Fruit fly (Drosophila melanogaster): Measurements from ENCODE around the gene Arts.

Arts gene

DNA sequence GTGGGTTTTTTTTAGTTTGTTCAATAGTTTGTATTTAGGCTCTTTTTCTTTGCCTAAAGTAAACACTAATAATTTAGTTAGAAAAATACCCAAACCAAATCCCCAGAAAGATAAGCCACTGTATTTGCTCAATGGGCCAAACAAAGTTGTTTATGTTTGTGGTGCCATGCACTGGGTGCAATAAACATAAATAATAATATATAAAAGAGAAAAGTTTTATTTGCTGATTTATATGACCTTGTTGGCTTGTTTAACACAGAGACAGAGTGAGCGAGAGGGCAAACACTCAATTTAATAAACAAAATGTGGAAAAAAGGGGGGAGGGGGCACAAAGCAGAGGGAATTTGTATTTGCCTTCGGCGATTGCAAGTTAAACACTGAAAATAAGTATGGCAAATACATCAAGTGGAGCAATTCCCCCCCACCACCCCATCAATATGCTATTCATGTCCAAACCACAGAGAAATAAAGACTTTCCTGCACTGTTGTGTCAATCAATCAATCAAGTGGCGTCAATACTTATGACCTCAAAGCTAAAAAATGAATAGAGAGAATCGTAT is 37.9 kb downstream of the Arts start (continued):
- TF ChIP-seq CG8089 (GFP tag; optimal IDR thresholded peaks at IDR 0.05) (no peak), CG32532 (GFP tag; IDR thresholded peaks at IDR 0.05) (no peak), TFAM (GFP tag; optimal IDR thresholded peaks at IDR 0.05) (no peak), CG18262 (tag; optimal IDR thresholded peaks at IDR 0.05) (peak; percentile 72), Mes4 (GFP tag; optimal IDR thresholded peaks at IDR 0.05) (no peak), MBD-R2 (GFP tag; IDR thresholded peaks at IDR 0.05) (no peak), Oaz (GFP tag; IDR thresholded peaks at IDR 0.05) (no peak), kni (GFP tag; optimal IDR thresholded peaks at IDR 0.05) (no peak), Lhr (GFP tag; optimal IDR thresholded peaks at IDR 0.05) (peak; percentile 38), dysf (GFP tag; IDR thresholded peaks at IDR 0.05) (no peak), CG3163 (GFP tag; optimal IDR thresholded peaks at IDR 0.05) (no peak), MESR4 (GFP tag; optimal IDR thresholded peaks at IDR 0.05) (no peak), CG12659 (GFP tag; optimal IDR thresholded peaks at IDR 0.05) (no peak), CG17385 (GFP tag; optimal IDR thresholded peaks at IDR 0.05) (no peak), Dfd (GFP tag; optimal IDR thresholded peaks at IDR 0.05) (no peak), CG4360 (GFP tag; IDR thresholded peaks at IDR 0.05) (no peak), CG7271 (tag; optimal IDR thresholded peaks at IDR 0.05) (peak; percentile 66), HLH4C (GFP tag; IDR thresholded peaks at IDR 0.05; ENCODE audit: partially characterized antibody) (no peak), CG10565 (GFP tag; optimal IDR thresholded peaks at IDR 0.05) (no peak), slou (GFP tag; optimal IDR thresholded peaks at IDR 0.05) (no peak), Hsf (GFP tag; optimal IDR thresholded peaks at IDR 0.05) (no peak), Dip3 (GFP tag; optimal IDR thresholded peaks at IDR 0.05) (no peak), Dll (GFP tag; IDR thresholded peaks at IDR 0.05; ENCODE audit: partially characterized antibody) (no peak), CG30020 (tag; optimal IDR thresholded peaks at IDR 0.05) (no peak), disco-r (GFP tag; optimal IDR thresholded peaks at IDR 0.05) (no peak), CG1024 (GFP tag; IDR thresholded peaks at IDR 0.05) (no peak), ac (GFP tag; optimal IDR thresholded peaks at IDR 0.05) (peak; percentile 86), yki (optimal IDR thresholded peaks at IDR 0.05) (no peak), croc (GFP tag; conservative IDR thresholded peaks at IDR 0.05) (no peak), CG7963 (GFP tag; IDR thresholded peaks at IDR 0.05; ENCODE audit: partially characterized antibody) (no peak), zen2 (GFP tag; IDR thresholded peaks at IDR 0.05; ENCODE audit: partially characterized antibody) (no peak), Dek (tag; optimal IDR thresholded peaks at IDR 0.05) (no peak), CG2889 (GFP tag; IDR thresholded peaks at IDR 0.05) (no peak), fd96Cb (tag; optimal IDR thresholded peaks at IDR 0.05) (peak; percentile 18), Sry-δ (GFP tag; optimal IDR thresholded peaks at IDR 0.05) (no peak), exex (tag; optimal IDR thresholded peaks at IDR 0.05) (no peak), dm (GFP tag; optimal IDR thresholded peaks at IDR 0.05) (no peak), bowl (GFP tag; IDR thresholded peaks at IDR 0.05) (no peak), cwo (GFP tag; optimal IDR thresholded peaks at IDR 0.05) (no peak), CG12391 (tag; optimal IDR thresholded peaks at IDR 0.05) (peak; percentile 35), caup (GFP tag; optimal IDR thresholded peaks at IDR 0.05; ENCODE audit: severe bottlenecking) (no peak), CG34422 (GFP tag; IDR thresholded peaks at IDR 0.05) (no peak), lilli (GFP tag; optimal IDR thresholded peaks at IDR 0.05) (no peak), onecut (GFP tag; IDR thresholded peaks at IDR 0.05) (no peak), nerfin-2 (GFP tag; IDR thresholded peaks at IDR 0.05; ENCODE audit: partially characterized antibody) (no peak), Antp (GFP tag; optimal IDR thresholded peaks at IDR 0.05) (no peak), en (GFP tag; optimal IDR thresholded peaks at IDR 0.05) (no peak), CG14667 (GFP tag; IDR thresholded peaks at IDR 0.05) (no peak), Hmr (GFP tag; optimal IDR thresholded peaks at IDR 0.05) (no peak), CG10959 (GFP tag; IDR thresholded peaks at IDR 0.05) (no peak), tx (GFP tag; optimal IDR thresholded peaks at IDR 0.05) (no peak)

Data from whole organism, embryonic.